Fruit fly (Drosophila melanogaster) whole organism, embryonic: ENCODE results near the gene CG4596.
A peak's percentile ranks its signal among the peaks of the same experiment; 100 is the strongest.

Experiments used
- BtbVII ChIP-seq: fragments of 200-800 bp; sonication (Bioruptor generic); optimal IDR thresholded peaks from 3 replicates; lab custom pipeline; 2017; ENCODE audit warnings: missing biosample characterization, mild to moderate bottlenecking, missing genetic modification characterization
- CG12769 ChIP-seq: fragments of 200-800 bp; sonication (Bioruptor generic); optimal IDR thresholded peaks from 2 replicates; lab custom pipeline; 2019; ENCODE audit warnings: missing biosample characterization, mild to moderate bottlenecking, missing genetic modification characterization, moderate library complexity
- CG13123 ChIP-seq: fragments of 200-800 bp; sonication (Bioruptor generic); optimal IDR thresholded peaks from 2 replicates; lab custom pipeline; 2016; ENCODE audit warnings: missing biosample characterization, missing genetic modification characterization
- CG14710 ChIP-seq: fragments of 200-800 bp; sonication (Bioruptor generic); optimal IDR thresholded peaks from 3 replicates; lab custom pipeline; 2019; ENCODE audit warnings: missing biosample characterization, mild to moderate bottlenecking, missing genetic modification characterization, moderate library complexity
- CG16863 ChIP-seq: fragments of 200-800 bp; sonication (Bioruptor generic); optimal IDR thresholded peaks from 3 replicates; lab custom pipeline; 2016; ENCODE audit warnings: missing biosample characterization, missing genetic modification characterization
- CG17359 ChIP-seq: fragments of 200-800 bp; sonication (Bioruptor generic); optimal IDR thresholded peaks from 3 replicates; lab custom pipeline; 2018; ENCODE audit warnings: missing biosample characterization, mild to moderate bottlenecking, missing genetic modification characterization, moderate library complexity
- CG1832 ChIP-seq: fragments of 200-800 bp; sonication (Bioruptor generic); optimal IDR thresholded peaks from 2 replicates; lab custom pipeline; 2017; ENCODE audit warnings: missing biosample characterization, mild to moderate bottlenecking, missing genetic modification characterization, inconsistent platforms
- CG2889 ChIP-seq: fragments of 200-800 bp; sonication (Bioruptor generic); IDR thresholded peaks from 3 replicates; pipeline ENCODE4 v1.3.6; 2022; ENCODE audit warnings: missing biosample characterization, missing genetic modification characterization
- CG31365 ChIP-seq: fragments of 200-800 bp; sonication (Bioruptor generic); optimal IDR thresholded peaks from 2 replicates; lab custom pipeline; 2018; ENCODE audit warnings: missing biosample characterization, mild to moderate bottlenecking, missing genetic modification characterization
- CG33213 ChIP-seq: fragments of 200-800 bp; sonication (Bioruptor generic); optimal IDR thresholded peaks from 3 replicates; lab custom pipeline; 2016; ENCODE audit warnings: missing biosample characterization, missing genetic modification characterization
- CG42726 ChIP-seq: fragments of 200-800 bp; sonication (Bioruptor generic); IDR thresholded peaks from 2 replicates; pipeline ENCODE4 v1.3.6; 2022; ENCODE audit warnings: missing biosample characterization, missing genetic modification characterization; ENCODE audit not compliant: partially characterized antibody
- CG4282 ChIP-seq: fragments of 200-800 bp; sonication (Bioruptor generic); optimal IDR thresholded peaks from 2 replicates; lab custom pipeline; 2016; ENCODE audit warnings: missing biosample characterization, missing genetic modification characterization
- CG4360 ChIP-seq: fragments of 200-800 bp; sonication (Bioruptor generic); IDR thresholded peaks from 2 replicates; pipeline ENCODE4 v1.3.6; 2022; ENCODE audit warnings: missing biosample characterization, missing genetic modification characterization
- CG4404 ChIP-seq: fragments of 200-800 bp; sonication (Bioruptor generic); IDR thresholded peaks from 2 replicates; pipeline ENCODE4 v1.3.6; 2022; ENCODE audit warnings: missing biosample characterization, missing genetic modification characterization
- CG4854 ChIP-seq: fragments of 200-800 bp; sonication (Bioruptor generic); optimal IDR thresholded peaks from 2 replicates; lab custom pipeline; 2016; ENCODE audit warnings: missing biosample characterization, missing genetic modification characterization, inconsistent platforms
- CG5180 ChIP-seq: fragments of 200-800 bp; sonication (Bioruptor generic); optimal IDR thresholded peaks from 3 replicates; lab custom pipeline; 2017; ENCODE audit warnings: missing biosample characterization, missing genetic modification characterization, mild to moderate bottlenecking, moderate library complexity, missing genetic modification reagents
- CG6272 ChIP-seq: fragments of 200-800 bp; sonication (Bioruptor generic); IDR thresholded peaks from 2 replicates; pipeline ENCODE4 v1.3.6; 2022; ENCODE audit warnings: missing biosample characterization, missing genetic modification characterization
- CG7271 ChIP-seq: fragments of 200-800 bp; sonication (Bioruptor generic); optimal IDR thresholded peaks from 2 replicates; lab custom pipeline; 2018; ENCODE audit warnings: missing biosample characterization, mild to moderate bottlenecking, missing genetic modification characterization, moderate library complexity
- CG7839 ChIP-seq: fragments of 200-800 bp; sonication (Bioruptor generic); optimal IDR thresholded peaks from 3 replicates; lab custom pipeline; 2018; ENCODE audit warnings: missing biosample characterization, mild to moderate bottlenecking, missing genetic modification characterization, moderate library complexity
- CG7928 ChIP-seq: fragments of 200-800 bp; sonication (Bioruptor generic); optimal IDR thresholded peaks from 2 replicates; lab custom pipeline; 2017; ENCODE audit warnings: missing biosample characterization, mild to moderate bottlenecking, missing genetic modification characterization
- CG9215 ChIP-seq: fragments of 200-800 bp; sonication (Bioruptor generic); IDR thresholded peaks from 2 replicates; pipeline ENCODE4 v1.3.6; 2022; ENCODE audit warnings: missing biosample characterization, missing genetic modification characterization
- Camta ChIP-seq: fragments of 200-800 bp; sonication (Bioruptor generic); optimal IDR thresholded peaks from 2 replicates; lab custom pipeline; 2016; ENCODE audit warnings: missing biosample characterization, missing genetic modification characterization
- D19B ChIP-seq: fragments of 200-800 bp; sonication (Bioruptor generic); optimal IDR thresholded peaks from 2 replicates; lab custom pipeline; 2017; ENCODE audit warnings: missing biosample characterization, mild to moderate bottlenecking, missing genetic modification characterization
- Dbx ChIP-seq: fragments of 200-800 bp; sonication (Bioruptor generic); IDR thresholded peaks from 3 replicates; pipeline ENCODE4 v1.3.6; 2022; ENCODE audit warnings: missing biosample characterization, missing genetic modification characterization
- Doc2 ChIP-seq: fragments of 200-800 bp; sonication (Bioruptor generic); IDR thresholded peaks from 2 replicates; pipeline ENCODE4 v1.3.6; 2022; ENCODE audit warnings: missing biosample characterization, missing genetic modification characterization
- HLH54F ChIP-seq: fragments of 200-800 bp; sonication (Bioruptor generic); optimal IDR thresholded peaks from 3 replicates; lab custom pipeline; 2016; ENCODE audit warnings: missing biosample characterization, missing genetic modification characterization
- Kr ChIP-seq: fragments of 200-800 bp; sonication (Bioruptor generic); optimal IDR thresholded peaks from 2 replicates; lab custom pipeline; 2017; ENCODE audit warnings: missing biosample characterization, mild to moderate bottlenecking, missing genetic modification characterization
- Max ChIP-seq: fragments of 200-800 bp; sonication (Bioruptor generic); optimal IDR thresholded peaks from 2 replicates; lab custom pipeline; 2016; ENCODE audit warnings: missing biosample characterization, mild to moderate bottlenecking, missing genetic modification characterization
- Mes4 ChIP-seq: fragments of 200-800 bp; sonication (Bioruptor generic); optimal IDR thresholded peaks from 2 replicates; lab custom pipeline; 2016; ENCODE audit warnings: missing biosample characterization, missing genetic modification characterization
- Opbp ChIP-seq: fragments of 200-800 bp; sonication (Bioruptor generic); IDR thresholded peaks from 3 replicates; pipeline ENCODE4 v1.3.6; 2022; ENCODE audit warnings: missing biosample characterization, missing genetic modification characterization; ENCODE audit not compliant: partially characterized antibody
- Rfx ChIP-seq: fragments of 200-800 bp; sonication (Bioruptor generic); IDR thresholded peaks from 2 replicates; pipeline ENCODE4 v1.3.6; 2022; ENCODE audit warnings: missing biosample characterization, missing genetic modification characterization
- Side ChIP-seq: fragments of 200-800 bp; sonication (Bioruptor generic); optimal IDR thresholded peaks from 2 replicates; lab custom pipeline; 2016; ENCODE audit warnings: missing biosample characterization, missing genetic modification characterization
- Tbp ChIP-seq: fragments of >200 bp; optimal IDR thresholded peaks from 2 replicates; lab custom pipeline; 2018; ENCODE audit warnings: missing biosample characterization, missing genetic modification characterization
- ash1 ChIP-seq: fragments of 200-800 bp; sonication (Bioruptor generic); optimal IDR thresholded peaks from 2 replicates; lab custom pipeline; 2018; ENCODE audit warnings: missing biosample characterization, mild to moderate bottlenecking, missing genetic modification characterization
- cg ChIP-seq: fragments of 200-800 bp; sonication (Bioruptor generic); optimal IDR thresholded peaks from 3 replicates; lab custom pipeline; 2019; ENCODE audit warnings: missing biosample characterization, mild to moderate bottlenecking, missing genetic modification characterization, moderate library complexity
- gem ChIP-seq: fragments of 200-800 bp; sonication (Bioruptor generic); optimal IDR thresholded peaks from 2 replicates; lab custom pipeline; 2019; ENCODE audit warnings: missing biosample characterization, mild to moderate bottlenecking, missing genetic modification characterization, moderate library complexity
- gt ChIP-seq: fragments of 200-800 bp; sonication (Bioruptor generic); IDR thresholded peaks from 2 replicates; pipeline ENCODE4 v1.3.6; 2022; ENCODE audit warnings: missing biosample characterization, missing genetic modification characterization
- kni ChIP-seq: fragments of 200-800 bp; sonication (Bioruptor generic); optimal IDR thresholded peaks from 3 replicates; lab custom pipeline; 2017; ENCODE audit warnings: mild to moderate bottlenecking, missing biosample characterization, missing genetic modification reagents, missing genetic modification characterization
- pros ChIP-seq: fragments of 200-800 bp; sonication (Bioruptor generic); optimal IDR thresholded peaks from 3 replicates; lab custom pipeline; 2019; ENCODE audit warnings: missing biosample characterization, mild to moderate bottlenecking, missing genetic modification characterization, moderate library complexity
- pum ChIP-seq: fragments of 200-800 bp; sonication (Bioruptor generic); optimal IDR thresholded peaks from 2 replicates; lab custom pipeline; 2016; ENCODE audit warnings: missing biosample characterization, missing genetic modification characterization
- run ChIP-seq: fragments of 200-800 bp; sonication (Bioruptor generic); optimal IDR thresholded peaks from 3 replicates; lab custom pipeline; 2018; ENCODE audit warnings: missing biosample characterization, mild to moderate bottlenecking, missing genetic modification characterization
- salm ChIP-seq: fragments of 200-800 bp; sonication (Bioruptor generic); optimal IDR thresholded peaks from 2 replicates; lab custom pipeline; 2018; ENCODE audit warnings: missing biosample characterization, mild to moderate bottlenecking, missing genetic modification characterization
- scrt ChIP-seq: fragments of 200-800 bp; sonication (Bioruptor generic); optimal IDR thresholded peaks from 2 replicates; lab custom pipeline; 2018; ENCODE audit warnings: missing biosample characterization, mild to moderate bottlenecking, missing genetic modification characterization, moderate library complexity
- sima ChIP-seq: fragments of 200-800 bp; sonication (Bioruptor generic); optimal IDR thresholded peaks from 2 replicates; lab custom pipeline; 2016; ENCODE audit warnings: missing biosample characterization, missing genetic modification characterization
- sug ChIP-seq: fragments of 200-800 bp; optimal IDR thresholded peaks from 2 replicates; lab custom pipeline; 2019; ENCODE audit warnings: missing biosample characterization, mild to moderate bottlenecking, missing genetic modification characterization, moderate library complexity
- vvl ChIP-seq: fragments of 200-800 bp; sonication (Bioruptor generic); IDR thresholded peaks from 2 replicates; pipeline ENCODE4 v1.3.6; 2022; ENCODE audit warnings: missing biosample characterization, missing genetic modification characterization
- wdn ChIP-seq: fragments of 200-800 bp; sonication (Bioruptor generic); IDR thresholded peaks from 2 replicates; pipeline ENCODE4 v1.3.6; 2022; ENCODE audit warnings: missing biosample characterization, missing genetic modification characterization
- wek ChIP-seq: fragments of 200-800 bp; sonication (Bioruptor generic); optimal IDR thresholded peaks from 3 replicates; lab custom pipeline; 2018; ENCODE audit warnings: missing biosample characterization, mild to moderate bottlenecking, missing genetic modification characterization, moderate library complexity

Gene CG4596

DNA sequence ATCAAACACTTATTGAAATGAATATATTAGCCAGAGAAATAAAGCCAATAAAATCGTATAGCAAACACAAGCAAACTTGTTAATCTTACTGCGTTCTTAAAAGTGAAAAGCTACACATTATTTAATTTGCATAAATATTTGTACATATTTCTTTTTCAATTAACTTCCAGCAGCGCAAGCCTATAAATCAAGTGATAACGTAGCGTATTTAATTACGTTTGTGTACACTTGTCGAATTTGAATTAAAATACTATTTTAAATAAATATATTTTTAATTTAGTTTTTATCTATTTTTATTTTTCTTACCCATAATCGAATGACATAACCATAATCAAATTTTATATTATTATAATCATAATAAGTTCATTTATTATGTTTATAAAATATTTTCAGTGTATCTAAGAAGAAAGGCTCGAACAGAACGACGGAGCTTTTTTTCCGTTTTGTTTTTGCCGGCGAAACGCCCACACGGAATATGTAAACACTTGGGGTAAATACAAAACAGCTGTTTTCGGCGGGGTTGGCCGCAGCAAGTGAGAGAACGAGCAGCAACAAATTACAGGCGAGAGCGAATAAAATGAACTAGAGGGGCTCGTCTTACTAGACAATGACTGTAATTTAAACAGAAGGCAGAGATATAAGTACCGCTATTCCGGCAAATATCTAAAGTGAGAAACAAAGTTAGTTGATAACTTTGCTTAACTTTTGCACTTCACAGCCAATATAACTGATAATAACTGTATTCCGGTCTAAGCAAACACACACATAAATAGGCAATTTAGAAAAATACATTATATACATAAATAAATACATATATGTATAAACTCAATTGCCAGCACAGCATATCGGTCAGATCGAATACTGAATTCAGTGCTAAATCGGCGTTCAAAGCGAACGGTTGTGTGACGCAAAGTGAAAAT, 2.9 kb downstream of the CG4596 start, which contains the start of gene Sodh2 (continued):
- TF ChIP-seq CG13123 (GFP tag; lab: Kevin White, UChicago), result peak; percentile 23
- TF ChIP-seq CG42726 (GFP tag; lab: Robert Waterston, UW), result no peak
- TF ChIP-seq sug (tag; lab: Kevin White, UChicago), result peak; percentile 90
- TF ChIP-seq pros (GFP tag; lab: Kevin White, UChicago), result peak; percentile 12
- peak; percentile 91 for TF ChIP-seq CG12769
- TF ChIP-seq CG17359 (tag; lab: Kevin White, UChicago), result peak; percentile 59
- peak; percentile 20 for TF ChIP-seq CG4282 (GFP tag; lab: Kevin White, UChicago)
- TF ChIP-seq scrt (GFP tag; lab: Kevin White, UChicago), result peak; percentile 90
- TF ChIP-seq CG16863 (GFP tag; lab: Kevin White, UChicago), result peak; percentile 30
- TF ChIP-seq wdn, result peak; percentile 77; the same call in 1 of the 2 replicates
- peak; percentile 94 for TF ChIP-seq Rfx (GFP tag; lab: Robert Waterston, UW)
- TF ChIP-seq CG1832 (GFP tag; lab: Kevin White, UChicago), result no peak
- peak; percentile 61 for TF ChIP-seq CG9215 (GFP tag; lab: Robert Waterston, UW)
- peak; percentile 59 for TF ChIP-seq D19B (GFP tag; lab: Kevin White, UChicago)
- peak; percentile 70 for TF ChIP-seq ash1 (GFP tag; lab: Kevin White, UChicago)
- peak; percentile 85 for TF ChIP-seq wek (GFP tag; lab: Kevin White, UChicago)
- TF ChIP-seq Side (GFP tag; lab: Kevin White, UChicago), result peak; percentile 73
- no peak for TF ChIP-seq Tbp (GFP tag; lab: Kevin White, UChicago)
- TF ChIP-seq Camta (GFP tag; lab: Kevin White, UChicago), result peak; percentile 29
- TF ChIP-seq Dbx (GFP tag; lab: Robert Waterston, UW), result peak; percentile 66; the same call in 2 of the 3 replicates
- TF ChIP-seq CG7271 (tag; lab: Kevin White, UChicago), result no peak
- TF ChIP-seq sima (GFP tag; lab: Kevin White, UChicago), result peak; percentile 17
- peak; percentile 52 for TF ChIP-seq CG6272 (GFP tag; lab: Robert Waterston, UW)
- TF ChIP-seq Kr (GFP tag; lab: Kevin White, UChicago), result no peak
- peak; percentile 44 for TF ChIP-seq CG4854
- TF ChIP-seq Doc2 (GFP tag; lab: Robert Waterston, UW), result no peak
- peak; percentile 93 for TF ChIP-seq BtbVII (GFP tag; lab: Kevin White, UChicago)
- TF ChIP-seq CG7928, result peak; percentile 52
- TF ChIP-seq pum, result peak; percentile 22
- TF ChIP-seq gt (GFP tag; lab: Robert Waterston, UW), result no peak
- TF ChIP-seq CG5180 (GFP tag; lab: Kevin White, UChicago), result peak; percentile 68
- peak; percentile 17 for TF ChIP-seq Mes4 (GFP tag; lab: Kevin White, UChicago)
- TF ChIP-seq salm (tag; lab: Kevin White, UChicago), result peak; percentile 58
- peak; percentile 64 for TF ChIP-seq run
- peak; percentile 14 for TF ChIP-seq cg (GFP tag; lab: Kevin White, UChicago)
- peak; percentile 18 for TF ChIP-seq kni (GFP tag; lab: Kevin White, UChicago)
- TF ChIP-seq Max (GFP tag; lab: Kevin White, UChicago), result peak; percentile 42
- peak; percentile 71 for TF ChIP-seq CG14710 (tag; lab: Kevin White, UChicago)
- peak; percentile 77 for TF ChIP-seq CG7839
- peak; percentile 53 for TF ChIP-seq CG33213 (GFP tag; lab: Kevin White, UChicago)
- peak; percentile 66 for TF ChIP-seq HLH54F (GFP tag; lab: Kevin White, UChicago)
- peak; percentile 85 for TF ChIP-seq gem (tag; lab: Kevin White, UChicago)
- no peak for TF ChIP-seq CG4360 (GFP tag; lab: Robert Waterston, UW)
- TF ChIP-seq CG2889, result peak; percentile 67; the same call in 2 of the 3 replicates
- TF ChIP-seq CG31365 (tag; lab: Kevin White, UChicago), result peak; percentile 70
- no peak for TF ChIP-seq Opbp (GFP tag; lab: Robert Waterston, UW)
- TF ChIP-seq vvl (GFP tag; lab: Robert Waterston, UW), result peak; percentile 79
- TF ChIP-seq CG4404 (GFP tag; lab: Robert Waterston, UW), result peak; percentile 37; the same call in 1 of the 2 replicates
